Worm (Caenorhabditis elegans) whole organism, L4/young adult: ENCODE data around the gene H12D21.5.

Experiments used
- W03F9.2 ChIP-seq: fragments of 150-350 bp; optimal IDR thresholded peaks from 2 replicates; lab custom pipeline; 2014; ENCODE audit warnings: missing biosample characterization, missing genetic modification characterization
- dao-5 ChIP-seq: sonication (generic microtip); optimal IDR thresholded peaks from 2 replicates; lab custom pipeline; 2016; ENCODE audit warnings: missing genotype, missing genetic modification characterization, moderate library complexity, missing compliant biosample characterization
- him-1 ChIP-seq: sonication (generic microtip); optimal IDR thresholded peaks from 2 replicates; lab custom pipeline; 2016; ENCODE audit warnings: missing genotype, missing genetic modification reagents, missing genetic modification characterization, missing compliant biosample characterization

Gene H12D21.5

ce11 chrV:14910758-14911157, 17.0 kb downstream of the H12D21.5 start:
- TF ChIP-seq him-1 (tag; lab: Kevin White, UChicago) = no peak
- no peak for TF ChIP-seq dao-5 (tag; lab: Kevin White, UChicago)
- no peak for TF ChIP-seq W03F9.2 (tag; lab: Kevin White, UChicago)

ce11 chrV:14915599-14915998, 21.8 kb downstream of the H12D21.5 start, which contains the start of gene H12D21.11:
Gene H12D21.11 (plus strand): TSS chrV:14915899.
- TF ChIP-seq him-1 (tag; lab: Kevin White, UChicago) (no peak), dao-5 (tag; lab: Kevin White, UChicago) (no peak), W03F9.2 (tag; lab: Kevin White, UChicago) (no peak)

DNA sequence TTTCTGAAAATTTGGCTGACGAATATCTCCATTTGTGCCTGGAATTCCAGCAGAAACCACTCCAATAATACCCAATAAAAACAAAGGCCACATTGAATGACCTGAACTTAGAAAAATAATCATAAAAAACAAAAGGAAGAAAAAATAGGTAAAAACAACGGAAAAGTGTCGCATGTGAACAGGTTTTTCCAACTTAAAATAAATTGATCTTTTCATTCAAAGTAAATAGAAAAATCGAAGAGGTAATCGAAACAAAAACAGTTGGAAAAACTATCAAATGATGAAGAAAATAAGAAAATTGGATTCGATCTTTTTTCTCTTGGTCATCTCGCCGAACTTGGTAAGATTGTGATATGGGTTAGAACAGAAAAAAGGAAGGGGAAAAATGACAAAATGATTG, 27.7 kb downstream of the H12D21.5 start, which contains the start of gene zmp-4:
Gene zmp-4, minus strand, starts transcription at position 101 of the 400 bp plus-strand sequence.
- no peak for TF ChIP-seq dao-5 (tag; lab: Kevin White, UChicago)
- no peak for TF ChIP-seq W03F9.2 (tag; lab: Kevin White, UChicago)
- TF ChIP-seq him-1 (tag; lab: Kevin White, UChicago) = no peak

DNA sequence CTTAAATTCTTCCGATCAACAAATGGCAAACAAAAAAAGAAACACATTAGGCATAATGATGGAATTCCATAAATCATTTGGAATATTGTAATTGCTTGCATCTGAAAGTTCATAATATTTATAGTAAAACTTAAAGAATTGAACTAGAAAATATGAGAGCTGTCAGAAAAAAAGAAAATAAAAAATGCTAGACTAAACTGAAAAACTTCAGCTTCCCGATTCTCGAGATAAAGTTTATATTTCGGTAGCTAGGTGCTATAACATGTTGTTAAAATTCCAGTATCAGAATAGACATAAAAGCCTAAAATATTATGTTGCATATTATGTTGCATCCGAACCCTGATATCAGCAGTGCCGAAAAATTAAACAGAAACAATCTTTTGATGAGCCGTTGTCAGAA, 30.3 kb downstream of the H12D21.5 start, which contains the start of gene srg-54:
Gene srg-54, minus strand, starts transcription at position 101 of the 400 bp plus-strand sequence.
- no peak for TF ChIP-seq him-1 (tag; lab: Kevin White, UChicago)
- no peak for TF ChIP-seq dao-5 (tag; lab: Kevin White, UChicago)
- TF ChIP-seq W03F9.2 (tag; lab: Kevin White, UChicago) = no peak

DNA sequence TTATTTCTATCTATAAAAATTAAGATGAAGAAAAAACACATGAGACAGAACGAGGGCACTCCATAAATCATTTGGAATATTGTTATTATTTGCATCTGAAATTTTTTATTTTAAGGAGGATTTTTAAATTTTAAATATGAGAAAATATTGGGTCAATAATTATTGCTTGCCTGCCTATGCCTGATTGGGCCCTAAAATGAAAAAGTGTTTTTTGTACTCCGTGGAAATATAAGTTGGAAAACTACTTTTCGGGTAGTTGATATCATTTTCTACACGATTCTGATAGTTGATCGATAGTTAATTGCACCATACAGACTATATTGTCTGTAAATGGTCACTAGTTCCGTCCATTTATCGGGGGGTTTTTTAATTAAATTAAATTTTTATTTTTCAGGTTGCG, 34.4 kb downstream of the H12D21.5 start, which contains the start of gene srg-55:
Gene srg-55, minus strand, starts transcription at position 101 of the 400 bp plus-strand sequence.
- no peak for TF ChIP-seq dao-5 (tag; lab: Kevin White, UChicago)
- no peak for TF ChIP-seq W03F9.2 (tag; lab: Kevin White, UChicago)
- TF ChIP-seq him-1 (tag; lab: Kevin White, UChicago) = no peak

DNA sequence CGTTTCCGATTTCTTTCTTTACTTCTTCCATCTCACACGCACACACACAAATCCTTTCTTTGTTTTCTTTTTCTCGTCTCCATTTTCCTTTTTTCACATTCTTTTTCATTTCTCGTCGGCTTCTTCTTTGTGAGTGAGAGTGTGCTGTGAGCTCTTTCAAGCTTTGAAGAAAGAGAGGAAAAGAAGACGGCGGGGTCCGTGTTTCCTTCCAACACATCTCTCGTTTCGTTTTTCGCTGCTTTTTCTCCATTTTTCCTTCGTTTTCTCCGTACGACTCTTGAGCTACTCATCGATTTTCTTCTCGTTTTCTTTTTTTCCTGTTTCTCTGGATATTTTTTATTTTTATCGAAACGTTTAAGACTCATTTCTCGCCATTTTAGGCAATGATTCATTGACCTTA, 36.4 kb downstream of the H12D21.5 start:
- TF ChIP-seq W03F9.2 (tag; lab: Kevin White, UChicago) = no peak
- TF ChIP-seq him-1 (tag; lab: Kevin White, UChicago) = peak; percentile 69

ce11 chrV:14933450-14934218, 39.8 kb downstream of the H12D21.5 start:
- TF ChIP-seq him-1 (tag; lab: Kevin White, UChicago) (no peak), dao-5 (tag; lab: Kevin White, UChicago) (no peak), W03F9.2 (tag; lab: Kevin White, UChicago) (no peak)

- TF ChIP-seq W03F9.2 (tag; lab: Kevin White, UChicago) (no peak), him-1 (tag; lab: Kevin White, UChicago) (no peak), dao-5 (tag; lab: Kevin White, UChicago) (no peak)
Measured at ce11 chrV:14936587-14936986, 42.8 kb downstream of the H12D21.5 start, which contains the start of gene C30G7.2. Gene C30G7.2 (plus strand): TSS chrV:14936887.

DNA sequence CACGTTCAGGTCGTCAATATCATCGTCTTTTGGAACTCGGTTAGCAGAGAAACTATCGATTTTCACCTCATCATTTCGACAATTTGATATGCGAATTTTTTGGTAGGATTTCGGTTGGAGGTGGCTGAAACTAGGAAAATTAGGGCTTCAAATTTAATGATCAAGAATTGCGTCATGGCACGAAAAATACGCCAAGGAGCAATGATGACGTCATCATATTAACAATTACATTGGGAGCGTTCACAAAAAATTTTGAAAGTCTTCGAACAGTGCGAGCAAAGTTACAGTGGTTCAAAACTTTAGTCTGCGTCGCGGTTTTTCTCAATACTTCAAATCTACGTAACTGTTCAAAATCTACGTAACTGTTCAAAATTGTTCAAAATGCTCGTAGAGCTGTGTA, 49.1 kb downstream of the H12D21.5 start:
- TF ChIP-seq dao-5 (tag; lab: Kevin White, UChicago) (no peak), W03F9.2 (tag; lab: Kevin White, UChicago) (no peak), him-1 (tag; lab: Kevin White, UChicago) (no peak)

DNA sequence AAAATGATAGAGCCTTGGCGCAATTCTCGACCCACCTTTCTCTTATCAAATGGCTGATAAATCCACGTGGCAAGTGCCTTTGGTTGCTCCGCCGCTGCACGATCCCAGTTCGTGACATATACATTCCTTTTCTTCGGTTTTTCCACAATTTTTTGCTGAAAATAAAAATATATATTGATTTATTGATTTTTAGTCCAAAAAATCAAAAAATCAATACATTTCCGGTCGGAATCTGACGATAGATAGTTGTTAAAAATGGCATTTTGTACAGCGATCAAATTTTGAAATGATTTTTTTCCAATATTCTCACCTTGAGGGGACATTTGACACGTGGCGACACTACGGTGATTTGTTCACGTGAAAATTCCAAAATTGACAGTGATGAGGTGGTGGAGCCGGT, 50.0 kb downstream of the H12D21.5 start:
- no peak for TF ChIP-seq dao-5 (tag; lab: Kevin White, UChicago)
- no peak for TF ChIP-seq W03F9.2 (tag; lab: Kevin White, UChicago)
- TF ChIP-seq him-1 (tag; lab: Kevin White, UChicago) = no peak
